Worm (Caenorhabditis elegans) whole organism, L2 larva: ENCODE results near the gene M195.2.

Experiments used
- R02D3.7 ChIP-seq: fragments of 150-350 bp; optimal IDR thresholded peaks from 2 replicates; lab custom pipeline; 2014; ENCODE audit warnings: missing biosample characterization, missing genetic modification characterization
- ZK546.5 ChIP-seq: sonication (generic microtip); optimal IDR thresholded peaks from 2 replicates; lab custom pipeline; 2017; ENCODE audit warnings: missing biosample characterization, missing genetic modification characterization
- aly-2 ChIP-seq: fragments of 150-350 bp; optimal IDR thresholded peaks from 2 replicates; lab custom pipeline; 2014; ENCODE audit warnings: missing biosample characterization, missing genetic modification characterization
- ama-1 ChIP-seq: fragments of 150-350 bp; optimal IDR thresholded peaks from 2 replicates; lab custom pipeline; 2018; ENCODE audit warnings: inconsistent platforms
- fos-1 ChIP-seq: fragments of 150-350 bp; optimal IDR thresholded peaks from 2 replicates; lab custom pipeline; 2014; ENCODE audit warnings: missing biosample characterization, missing genetic modification characterization
- mdl-1 ChIP-seq, 2 experiments: fragments of 150-350 bp in 1 of 2; sonication (generic microtip) in 1 of 2; optimal IDR thresholded peaks; 2 replicates each; lab custom pipeline; 2017; ENCODE audit warnings: missing biosample characterization in 2 of 2, missing genetic modification characterization in 2 of 2
- nhr-23 ChIP-seq: fragments of 150-350 bp; optimal IDR thresholded peaks from 2 replicates; lab custom pipeline; 2014; ENCODE audit warnings: missing biosample characterization, missing genetic modification reagents, missing genetic modification characterization
- nhr-237 ChIP-seq: fragments of 150-350 bp; optimal IDR thresholded peaks from 2 replicates; lab custom pipeline; 2014; ENCODE audit warnings: missing biosample characterization, missing genetic modification characterization
- nhr-25 ChIP-seq: fragments of 150-350 bp; sonication (generic microtip); optimal IDR thresholded peaks from 3 replicates; lab custom pipeline; 2014; ENCODE audit warnings: missing biosample characterization, missing genetic modification characterization
- unc-62 ChIP-seq: fragments of 150-350 bp; optimal IDR thresholded peaks from 2 replicates; lab custom pipeline; 2014; ENCODE audit warnings: missing biosample characterization, missing genetic modification reagents, missing genetic modification characterization
- ztf-11 ChIP-seq: sonication (generic microtip); optimal IDR thresholded peaks from 2 replicates; lab custom pipeline; 2017; ENCODE audit warnings: missing biosample characterization, missing genetic modification characterization

DNA sequence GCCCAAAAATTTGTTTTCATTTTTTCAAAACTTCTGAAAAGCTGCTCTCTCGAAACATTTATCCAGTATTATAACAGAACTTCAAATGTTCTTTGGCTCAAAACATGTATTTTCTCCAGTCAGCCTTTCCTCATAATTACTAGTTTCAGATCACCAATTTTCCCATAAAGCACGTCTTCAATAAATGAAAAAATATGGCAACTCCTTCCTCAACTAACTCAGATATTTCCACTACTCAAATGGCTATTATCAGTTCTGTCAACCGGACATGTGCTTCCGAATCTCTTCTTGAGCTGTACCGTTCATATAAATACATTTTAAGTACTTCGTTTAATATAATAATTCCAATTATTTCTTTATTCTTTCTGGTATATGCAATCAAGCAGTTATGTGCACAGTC, 46.9 kb downstream of the M195.2 start, which contains the start of gene sra-13:
- TF ChIP-seq ZK546.5 (tag; lab: Kevin White, UChicago): no peak
- no peak for TF ChIP-seq nhr-25 (tag; lab: Kevin White, UChicago)
- TF ChIP-seq nhr-237: no peak
- no peak for TF ChIP-seq unc-62
- no peak for TF ChIP-seq mdl-1 (tag; optimal IDR thresholded peaks at IDR 0.05; lab: Kevin White, UChicago)
- TF ChIP-seq aly-2 (tag; lab: Kevin White, UChicago): no peak
- no peak for TF ChIP-seq nhr-23 (tag; lab: Kevin White, UChicago)
- TF ChIP-seq fos-1 (tag; lab: Kevin White, UChicago): no peak
- no peak for TF ChIP-seq ztf-11 (tag; lab: Kevin White, UChicago)
- TF ChIP-seq ama-1 (lab: Kevin White, UChicago): no peak
- TF ChIP-seq R02D3.7 (tag; lab: Kevin White, UChicago): no peak
